Worm (Caenorhabditis elegans): ENCODE measurements around the gene cdh-8.

Gene cdh-8

ce11 chrIV:313615-314014, 26.0 kb upstream of the cdh-8 start, which contains the start of gene snai-1:
snai-1 (minus strand) TSS chrIV:313715.
- TF ChIP-seq Y53G8AR.9 (GFP tag; conservative IDR thresholded peaks at IDR 0.05), result no peak
- no peak for TF ChIP-seq mxl-1 (tag; optimal IDR thresholded peaks at IDR 0.05)
- no peak for TF ChIP-seq snpc-1.1 (tag; optimal IDR thresholded peaks at IDR 0.05; ENCODE audit: insufficient read depth)
- no peak for TF ChIP-seq ztf-25 (GFP tag; IDR thresholded peaks at IDR 0.05)
- no peak for TF ChIP-seq zfh-2 (GFP tag; conservative IDR thresholded peaks at IDR 0.05)
- no peak for TF ChIP-seq F22D6.2 (tag; optimal IDR thresholded peaks at IDR 0.05)
- no peak for TF ChIP-seq lin-40 (tag; optimal IDR thresholded peaks at IDR 0.05)
- TF ChIP-seq Y53F4B.3 (GFP tag; IDR thresholded peaks at IDR 0.05), result no peak
- no peak for TF ChIP-seq athp-1 (tag; optimal IDR thresholded peaks at IDR 0.05)
- TF ChIP-seq aptf-2 (GFP tag; conservative IDR thresholded peaks at IDR 0.05), result no peak
- no peak for TF ChIP-seq egrh-3 (GFP tag; IDR thresholded peaks at IDR 0.05)
- no peak for TF ChIP-seq die-1 (tag; optimal IDR thresholded peaks at IDR 0.05)
- TF ChIP-seq chd-7 (tag; optimal IDR thresholded peaks at IDR 0.05), result no peak
- TF ChIP-seq efl-1 (GFP tag; optimal IDR thresholded peaks at IDR 0.05), result no peak

DNA sequence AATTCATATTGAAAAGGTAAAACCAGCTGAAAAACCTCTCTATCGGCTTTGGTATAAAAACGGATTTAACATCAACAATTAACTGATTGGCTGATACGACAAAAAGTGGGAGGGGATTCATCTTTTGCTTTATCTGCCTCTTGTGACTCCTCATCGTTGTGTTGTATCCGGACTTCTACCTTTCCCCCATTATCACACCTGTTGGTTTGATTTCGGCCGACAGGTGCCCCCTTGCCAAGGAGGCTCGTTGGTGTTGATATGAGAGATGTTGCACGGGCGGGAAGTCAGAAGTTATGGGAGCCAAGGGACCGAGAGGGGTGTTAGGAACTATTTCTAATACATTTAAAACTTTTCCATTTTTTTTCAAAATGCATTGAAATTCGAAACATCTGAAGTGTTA, 25.1 kb upstream of the cdh-8 start:
- TF ChIP-seq Y95B8A.8 (GFP tag; IDR thresholded peaks at IDR 0.05) (no peak), sea-2 (GFP tag; IDR thresholded peaks at IDR 0.05) (no peak), atf-7 (tag; optimal IDR thresholded peaks at IDR 0.05) (no peak), nhr-27 (tag; optimal IDR thresholded peaks at IDR 0.05) (no peak), lag-1 (GFP tag; IDR thresholded peaks at IDR 0.05) (no peak), lsy-27 (tag; optimal IDR thresholded peaks at IDR 0.05; ENCODE audit: borderline replicate concordance, insufficient read depth) (no peak), F39B2.1 (GFP tag; IDR thresholded peaks at IDR 0.05) (no peak), athp-1 (tag; optimal IDR thresholded peaks at IDR 0.05) (no peak), nhr-120 (GFP tag; IDR thresholded peaks at IDR 0.05) (no peak)

DNA sequence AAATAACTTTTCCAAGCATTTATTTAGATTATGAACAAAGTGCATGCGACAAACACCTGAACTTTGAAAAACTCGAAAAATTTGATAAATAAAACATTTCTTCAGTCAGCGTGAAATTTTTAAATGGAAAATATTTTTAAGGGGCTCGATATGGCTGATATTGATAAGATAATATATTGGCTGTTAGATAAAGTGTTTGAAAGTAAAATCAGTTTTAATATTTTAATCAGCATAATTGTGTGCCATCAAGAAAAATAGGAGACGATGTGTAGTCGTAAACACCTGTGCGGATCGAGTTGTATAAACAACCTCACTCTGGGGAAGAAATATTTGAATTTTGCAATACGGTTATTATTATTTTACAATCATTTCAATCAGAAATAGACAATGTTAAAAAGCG, 20.0 kb upstream of the cdh-8 start:
- TF ChIP-seq let-526 (GFP tag; IDR thresholded peaks at IDR 0.05) (no peak), tbx-9 (tag; optimal IDR thresholded peaks at IDR 0.05; ENCODE audit: borderline replicate concordance) (no peak), F57A8.1 (GFP tag; optimal IDR thresholded peaks at IDR 0.05) (no peak), lin-35 (GFP tag; optimal IDR thresholded peaks at IDR 0.05) (no peak), cebp-2 (GFP tag; IDR thresholded peaks at IDR 0.05) (no peak), atf-7 (tag; optimal IDR thresholded peaks at IDR 0.05) (no peak), ets-4 (GFP tag; optimal IDR thresholded peaks at IDR 0.05) (no peak), F22D6.2 (tag; optimal IDR thresholded peaks at IDR 0.05) (no peak), madf-10 (tag; optimal IDR thresholded peaks at IDR 0.05) (no peak), B0261.1 (tag; optimal IDR thresholded peaks at IDR 0.05) (no peak), ccch-3 (GFP tag; optimal IDR thresholded peaks at IDR 0.05) (no peak), fkh-3 (tag; optimal IDR thresholded peaks at IDR 0.05) (no peak), ceh-79 (tag; optimal IDR thresholded peaks at IDR 0.05) (no peak), nhr-179 (tag; optimal IDR thresholded peaks at IDR 0.05) (no peak), let-607 (tag; optimal IDR thresholded peaks at IDR 0.05) (no peak), dpl-1 (GFP tag; optimal IDR thresholded peaks at IDR 0.05) (no peak), B0336.3 (GFP tag; IDR thresholded peaks at IDR 0.05) (no peak), ama-1 (optimal IDR thresholded peaks at IDR 0.05) (no peak), ama-1 (GFP tag; optimal IDR thresholded peaks at IDR 0.05) (no peak)

Data from whole organism, young adult.